Worm (Caenorhabditis elegans) whole organism, L4/young adult: ENCODE measurements around the gene C55C3.73.

ENCODE experiments used
- W03F9.2 ChIP-seq: fragments of 150-350 bp; optimal IDR thresholded peaks from 2 replicates; lab custom pipeline; 2014; ENCODE audit warnings: missing biosample characterization, missing genetic modification characterization
- dao-5 ChIP-seq: sonication (generic microtip); optimal IDR thresholded peaks from 2 replicates; lab custom pipeline; 2016; ENCODE audit warnings: missing genotype, missing genetic modification characterization, moderate library complexity, missing compliant biosample characterization
- him-1 ChIP-seq: sonication (generic microtip); optimal IDR thresholded peaks from 2 replicates; lab custom pipeline; 2016; ENCODE audit warnings: missing genotype, missing genetic modification reagents, missing genetic modification characterization, missing compliant biosample characterization

DNA sequence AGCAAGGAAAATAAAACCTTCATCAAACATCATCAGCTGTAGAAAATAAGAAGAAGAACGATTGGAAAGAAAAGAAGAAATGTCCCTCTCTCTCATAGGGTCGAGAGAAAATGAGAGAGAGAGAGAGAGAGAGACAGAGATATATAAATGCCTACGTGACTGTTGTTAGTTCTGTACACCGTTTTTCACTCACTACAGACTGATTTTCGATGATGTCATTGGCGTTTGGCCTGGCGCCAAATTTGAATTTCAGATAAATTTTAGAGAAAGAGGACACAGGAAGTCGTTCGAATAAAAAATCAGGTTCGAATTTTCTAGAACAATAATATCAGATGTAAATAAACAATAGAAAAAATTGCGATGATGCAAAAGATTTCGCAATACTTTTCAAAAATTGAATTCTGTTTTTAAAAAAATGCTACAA, 47.3 kb downstream of the C55C3.73 start:
- TF ChIP-seq him-1 (tag; lab: Kevin White, UChicago) (no peak), dao-5 (tag; lab: Kevin White, UChicago) (no peak), W03F9.2 (tag; lab: Kevin White, UChicago) (no peak)
